Worm (Caenorhabditis elegans) whole organism, early embryonic: ENCODE data around the gene srg-38.

Source experiments
- B0310.2 ChIP-seq: sonication (generic microtip); optimal IDR thresholded peaks from 2 replicates; lab custom pipeline; 2016; ENCODE audit warnings: mild to moderate bottlenecking, missing genetic modification characterization, missing compliant biosample characterization
- F13C5.2 ChIP-seq: sonication (generic microtip); optimal IDR thresholded peaks from 2 replicates; lab custom pipeline; 2017; ENCODE audit warnings: mild to moderate bottlenecking, missing genetic modification characterization, inconsistent platforms, missing compliant biosample characterization
- aly-1 ChIP-seq: sonication (generic microtip); optimal IDR thresholded peaks from 2 replicates; lab custom pipeline; 2016; ENCODE audit warnings: missing genetic modification characterization, missing compliant biosample characterization
- ama-1 ChIP-seq: fragments of 150-350 bp; optimal IDR thresholded peaks from 2 replicates; lab custom pipeline; 2014
- ceh-13 ChIP-seq: fragments of 200-800 bp; sonication (Bioruptor generic); optimal IDR thresholded peaks from 2 replicates; lab custom pipeline; 2018; ENCODE audit warnings: mild to moderate bottlenecking, missing genetic modification characterization, missing compliant biosample characterization
- ceh-36 ChIP-seq: sonication (generic microtip); optimal IDR thresholded peaks from 2 replicates; lab custom pipeline; 2016; ENCODE audit warnings: missing genetic modification characterization, inconsistent platforms, missing compliant biosample characterization
- ets-7 ChIP-seq: sonication (generic microtip); optimal IDR thresholded peaks from 2 replicates; lab custom pipeline; 2016; ENCODE audit warnings: missing genotype, missing genetic modification characterization, missing compliant biosample characterization
- flt-1 ChIP-seq: fragments of 200-800 bp; sonication (Bioruptor generic); IDR thresholded peaks from 2 replicates; pipeline ENCODE4 v1.3.6; 2022; ENCODE audit warnings: missing genetic modification characterization, missing compliant biosample characterization
- hmbx-1 ChIP-seq: sonication (generic microtip); optimal IDR thresholded peaks from 2 replicates; lab custom pipeline; 2016; ENCODE audit warnings: mild to moderate bottlenecking, missing genetic modification characterization, missing compliant biosample characterization
- hmg-4 ChIP-seq: fragments of 200-800 bp; sonication (Bioruptor generic); optimal IDR thresholded peaks from 2 replicates; lab custom pipeline; 2018; ENCODE audit warnings: mild to moderate bottlenecking, missing genetic modification characterization, missing compliant biosample characterization
- hnd-1 ChIP-seq: sonication (generic microtip); optimal IDR thresholded peaks from 2 replicates; lab custom pipeline; 2016; ENCODE audit warnings: missing genetic modification characterization, missing compliant biosample characterization
- pes-1 ChIP-seq: fragments of 200-800 bp; sonication (Bioruptor generic); IDR thresholded peaks from 2 replicates; pipeline ENCODE4 v1.3.6; 2022; ENCODE audit warnings: missing genetic modification reagents, missing genetic modification characterization, missing compliant biosample characterization
- scrt-1 ChIP-seq: fragments of 200-800 bp; sonication (Bioruptor generic); IDR thresholded peaks from 2 replicates; pipeline ENCODE4 v1.3.6; 2022; ENCODE audit warnings: missing genetic modification characterization, missing compliant biosample characterization
- sea-1 ChIP-seq: fragments of 200-800 bp; sonication (Bioruptor generic); conservative IDR thresholded peaks from 2 replicates; pipeline ENCODE4 v1.3.6; 2022; ENCODE audit warnings: missing genetic modification characterization, missing compliant biosample characterization
- tbx-11 ChIP-seq: fragments of 200-800 bp; sonication (Bioruptor generic); IDR thresholded peaks from 2 replicates; pipeline ENCODE4 v1.3.6; 2022; ENCODE audit warnings: missing genetic modification characterization, missing compliant biosample characterization
- tbx-37 ChIP-seq: fragments of 200-800 bp; sonication (Bioruptor generic); conservative IDR thresholded peaks from 2 replicates; pipeline ENCODE4 v1.3.6; 2022; ENCODE audit warnings: missing genetic modification reagents, missing genetic modification characterization, missing compliant biosample characterization
- tra-4 ChIP-seq: sonication (generic microtip); optimal IDR thresholded peaks from 2 replicates; lab custom pipeline; 2017; ENCODE audit warnings: missing genetic modification characterization, missing compliant biosample characterization

srg-38 gene

ce11 chrV:11190983-11191382, 35.5 kb upstream of the srg-38 start, which contains the start of gene lgc-49:
TSS of gene lgc-49 (plus strand) at chrV:11191283.
- TF ChIP-seq F13C5.2 (tag; lab: Kevin White, UChicago) (no peak), B0310.2 (tag; lab: Kevin White, UChicago) (no peak), tra-4 (tag; lab: Kevin White, UChicago) (no peak), hmbx-1 (no peak), sea-1 (no peak), tbx-11 (GFP tag; lab: Robert Waterston, UW) (no peak), tbx-37 (no peak), hnd-1 (tag; lab: Kevin White, UChicago) (no peak), aly-1 (tag; lab: Kevin White, UChicago) (no peak), ets-7 (tag; lab: Kevin White, UChicago) (no peak), ceh-36 (tag; lab: Kevin White, UChicago) (no peak)

ce11 chrV:11182925-11183324, 27.5 kb upstream of the srg-38 start, which contains the start of gene cnc-10:
TSS of gene cnc-10 (plus strand) at chrV:11183225.
- TF ChIP-seq ama-1 (lab: Kevin White, UChicago), result no peak
- TF ChIP-seq ceh-13 (GFP tag; lab: Kevin White, UChicago), result no peak
- TF ChIP-seq tbx-11 (GFP tag; lab: Robert Waterston, UW), result no peak
- no peak for TF ChIP-seq sea-1
- no peak for TF ChIP-seq aly-1 (tag; lab: Kevin White, UChicago)
- TF ChIP-seq hmbx-1, result no peak
- TF ChIP-seq ceh-36 (tag; lab: Kevin White, UChicago), result no peak
- no peak for TF ChIP-seq scrt-1 (GFP tag; lab: Robert Waterston, UW)
- TF ChIP-seq ets-7 (tag; lab: Kevin White, UChicago), result no peak
- TF ChIP-seq F13C5.2 (tag; lab: Kevin White, UChicago), result no peak
- no peak for TF ChIP-seq B0310.2 (tag; lab: Kevin White, UChicago)
- TF ChIP-seq hmg-4 (GFP tag; lab: Kevin White, UChicago), result no peak
- no peak for TF ChIP-seq flt-1
- TF ChIP-seq pes-1, result no peak
- no peak for TF ChIP-seq tra-4 (tag; lab: Kevin White, UChicago)
- no peak for TF ChIP-seq tbx-37
- TF ChIP-seq hnd-1 (tag; lab: Kevin White, UChicago), result no peak

- TF ChIP-seq ceh-36 (tag; lab: Kevin White, UChicago) (no peak), hnd-1 (tag; lab: Kevin White, UChicago) (no peak), ceh-13 (GFP tag; lab: Kevin White, UChicago) (no peak), F13C5.2 (tag; lab: Kevin White, UChicago) (no peak), pes-1 (no peak), sea-1 (no peak), hmg-4 (GFP tag; lab: Kevin White, UChicago) (no peak), flt-1 (no peak), tbx-11 (GFP tag; lab: Robert Waterston, UW) (no peak), hmbx-1 (no peak), tbx-37 (no peak), ets-7 (tag; lab: Kevin White, UChicago) (no peak), B0310.2 (tag; lab: Kevin White, UChicago) (no peak), aly-1 (tag; lab: Kevin White, UChicago) (no peak), tra-4 (tag; lab: Kevin White, UChicago) (no peak), scrt-1 (GFP tag; lab: Robert Waterston, UW) (no peak), ama-1 (lab: Kevin White, UChicago) (no peak)
Observed at ce11 chrV:11180951-11181350, 25.5 kb upstream of the srg-38 start.

ce11 chrV:11177577-11177976, 22.1 kb upstream of the srg-38 start, which contains the start of gene gpa-1:
TSS of gene gpa-1 (minus strand) at chrV:11177677.
- no peak for TF ChIP-seq F13C5.2 (tag; lab: Kevin White, UChicago)
- no peak for TF ChIP-seq ceh-36 (tag; lab: Kevin White, UChicago)
- no peak for TF ChIP-seq sea-1
- no peak for TF ChIP-seq flt-1
- TF ChIP-seq tra-4 (tag; lab: Kevin White, UChicago), result no peak
- TF ChIP-seq tbx-11 (GFP tag; lab: Robert Waterston, UW), result no peak
- no peak for TF ChIP-seq hnd-1 (tag; lab: Kevin White, UChicago)
- TF ChIP-seq tbx-37, result no peak
- TF ChIP-seq scrt-1 (GFP tag; lab: Robert Waterston, UW), result no peak

ce11 chrV:11174663-11175062, 19.2 kb upstream of the srg-38 start:
- TF ChIP-seq tbx-37, result no peak
- TF ChIP-seq sea-1, result no peak
- TF ChIP-seq scrt-1 (GFP tag; lab: Robert Waterston, UW), result no peak
- TF ChIP-seq ets-7 (tag; lab: Kevin White, UChicago), result no peak
- no peak for TF ChIP-seq ceh-13 (GFP tag; lab: Kevin White, UChicago)
- no peak for TF ChIP-seq hmg-4 (GFP tag; lab: Kevin White, UChicago)
- TF ChIP-seq ama-1 (lab: Kevin White, UChicago), result no peak
- no peak for TF ChIP-seq aly-1 (tag; lab: Kevin White, UChicago)
- no peak for TF ChIP-seq B0310.2 (tag; lab: Kevin White, UChicago)
- no peak for TF ChIP-seq hmbx-1
- TF ChIP-seq pes-1, result no peak; the same call in 1 of the 2 replicates
- TF ChIP-seq tra-4 (tag; lab: Kevin White, UChicago), result no peak

ce11 chrV:11172667-11173066, 17.2 kb upstream of the srg-38 start:
- no peak for TF ChIP-seq scrt-1 (GFP tag; lab: Robert Waterston, UW)

- TF ChIP-seq ets-7 (tag; lab: Kevin White, UChicago), result no peak
- TF ChIP-seq ama-1 (lab: Kevin White, UChicago), result no peak
- no peak for TF ChIP-seq hmbx-1
- TF ChIP-seq B0310.2 (tag; lab: Kevin White, UChicago), result no peak
- no peak for TF ChIP-seq tbx-11 (GFP tag; lab: Robert Waterston, UW)
- no peak for TF ChIP-seq flt-1
- no peak for TF ChIP-seq hnd-1 (tag; lab: Kevin White, UChicago)
Observed at ce11 chrV:11171906-11172305, 16.5 kb upstream of the srg-38 start, which contains the start of gene T19C4.5. TSS of gene T19C4.5 (plus strand) at chrV:11172213.
